Fruit fly (Drosophila melanogaster) whole organism, prepupa: Measurements from ENCODE around the gene CG43348.

ENCODE experiments used
- Blimp-1 ChIP-seq: fragments of 200-800 bp; sonication (Bioruptor generic); optimal IDR thresholded peaks from 3 replicates; lab custom pipeline; 2017; ENCODE audit warnings: missing biosample characterization, missing genetic modification characterization, mild to moderate bottlenecking, moderate library complexity, missing genetic modification reagents
- CG10631 ChIP-seq: fragments of 200-800 bp; sonication (Bioruptor generic); optimal IDR thresholded peaks from 2 replicates; lab custom pipeline; 2016; ENCODE audit warnings: missing biosample characterization, missing genetic modification characterization
- CG10669 ChIP-seq: fragments of 200-800 bp; sonication (Bioruptor generic); optimal IDR thresholded peaks from 3 replicates; lab custom pipeline; 2018; ENCODE audit warnings: missing biosample characterization, mild to moderate bottlenecking, missing genetic modification characterization, moderate library complexity
- CG11294 ChIP-seq: fragments of 200-800 bp; sonication (Bioruptor generic); IDR thresholded peaks from 2 replicates; pipeline ENCODE4 v1.3.6; 2022; ENCODE audit warnings: missing biosample characterization, missing genetic modification characterization
- CG11762 ChIP-seq: fragments of 200-800 bp; sonication (Bioruptor generic); optimal IDR thresholded peaks from 3 replicates; lab custom pipeline; 2016; ENCODE audit warnings: missing biosample characterization, missing genetic modification characterization; ENCODE audit not compliant: insufficient read depth
- CG11902 ChIP-seq: fragments of 200-800 bp; sonication (Bioruptor generic); optimal IDR thresholded peaks from 3 replicates; lab custom pipeline; 2016; ENCODE audit warnings: missing biosample characterization, missing genetic modification characterization
- CG15336 ChIP-seq: fragments of 200-800 bp; sonication (Bioruptor generic); IDR thresholded peaks from 2 replicates; pipeline ENCODE4 v1.3.6; 2022; ENCODE audit warnings: missing biosample characterization, missing genetic modification characterization
- CG1621 ChIP-seq: fragments of 200-800 bp; sonication (Bioruptor generic); optimal IDR thresholded peaks from 3 replicates; lab custom pipeline; 2018; ENCODE audit warnings: missing biosample characterization, mild to moderate bottlenecking, missing genetic modification characterization
- CG16779 ChIP-seq: fragments of 200-800 bp; sonication (Bioruptor generic); optimal IDR thresholded peaks from 3 replicates; lab custom pipeline; 2017; ENCODE audit warnings: missing biosample characterization, mild to moderate bottlenecking, missing genetic modification characterization
- CG3032 ChIP-seq: fragments of 200-800 bp; optimal IDR thresholded peaks from 2 replicates; lab custom pipeline; 2019; ENCODE audit warnings: missing biosample characterization, mild to moderate bottlenecking, missing genetic modification characterization, moderate library complexity
- CG31627 ChIP-seq: fragments of 200-800 bp; sonication (Bioruptor generic); optimal IDR thresholded peaks from 3 replicates; lab custom pipeline; 2016; ENCODE audit warnings: missing biosample characterization, missing genetic modification characterization
- CG32006 ChIP-seq: fragments of 200-800 bp; sonication (Bioruptor generic); optimal IDR thresholded peaks from 3 replicates; lab custom pipeline; 2017; ENCODE audit warnings: missing biosample characterization, mild to moderate bottlenecking, missing genetic modification characterization
- CG34406 ChIP-seq: fragments of 200-800 bp; sonication (Bioruptor generic); optimal IDR thresholded peaks from 3 replicates; lab custom pipeline; 2016; ENCODE audit warnings: missing biosample characterization, missing genetic modification characterization
- CG3919 ChIP-seq: fragments of 200-800 bp; sonication (Bioruptor generic); optimal IDR thresholded peaks from 3 replicates; lab custom pipeline; 2016; ENCODE audit warnings: missing biosample characterization, missing genetic modification characterization
- CG4318 ChIP-seq: fragments of 200-800 bp; sonication (Bioruptor generic); optimal IDR thresholded peaks from 3 replicates; lab custom pipeline; 2017; ENCODE audit warnings: missing biosample characterization, mild to moderate bottlenecking, missing genetic modification characterization
- CG6163 ChIP-seq: fragments of 200-800 bp; sonication (Bioruptor generic); IDR thresholded peaks from 3 replicates; pipeline ENCODE4 v1.3.6; 2022; ENCODE audit warnings: missing biosample characterization, missing genetic modification characterization
- CG6792 ChIP-seq: fragments of 200-800 bp; sonication (Bioruptor generic); optimal IDR thresholded peaks from 3 replicates; lab custom pipeline; 2016; ENCODE audit warnings: missing biosample characterization, missing genetic modification characterization
- CG6808 ChIP-seq: fragments of 200-800 bp; sonication (Bioruptor generic); optimal IDR thresholded peaks from 3 replicates; lab custom pipeline; 2017; ENCODE audit warnings: missing biosample characterization, missing genetic modification characterization, mild to moderate bottlenecking, moderate library complexity, missing genetic modification reagents
- CG6854 ChIP-seq: fragments of 200-800 bp; sonication (Bioruptor generic); optimal IDR thresholded peaks from 2 replicates; lab custom pipeline; 2017; ENCODE audit warnings: missing biosample characterization, mild to moderate bottlenecking, missing genetic modification characterization
- CG7368 ChIP-seq: fragments of 200-800 bp; sonication (Bioruptor generic); optimal IDR thresholded peaks from 3 replicates; lab custom pipeline; 2016; ENCODE audit warnings: missing biosample characterization, missing genetic modification characterization
- CG8119 ChIP-seq: fragments of 200-800 bp; sonication (Bioruptor generic); IDR thresholded peaks from 3 replicates; pipeline ENCODE4 v1.3.6; 2022; ENCODE audit warnings: missing biosample characterization, missing genetic modification characterization
- CG8319 ChIP-seq: fragments of 200-800 bp; sonication (Bioruptor generic); optimal IDR thresholded peaks from 3 replicates; lab custom pipeline; 2016; ENCODE audit warnings: missing biosample characterization, missing genetic modification characterization
- CG8632 ChIP-seq: fragments of 200-800 bp; sonication (Bioruptor generic); optimal IDR thresholded peaks from 3 replicates; lab custom pipeline; 2016; ENCODE audit warnings: missing biosample characterization, missing genetic modification characterization
- CG9139 ChIP-seq: fragments of 200-800 bp; sonication (Bioruptor generic); optimal IDR thresholded peaks from 3 replicates; lab custom pipeline; 2017; ENCODE audit warnings: missing biosample characterization, mild to moderate bottlenecking, missing genetic modification characterization
- Eip93F ChIP-seq: fragments of 200-800 bp; sonication (Bioruptor generic); optimal IDR thresholded peaks from 2 replicates; lab custom pipeline; 2016; ENCODE audit warnings: missing biosample characterization, mild to moderate bottlenecking, missing genetic modification characterization
- Ets21C ChIP-seq: fragments of 200-800 bp; sonication (Bioruptor generic); optimal IDR thresholded peaks from 3 replicates; lab custom pipeline; 2016; ENCODE audit warnings: missing biosample characterization, missing genetic modification characterization
- Ets96B ChIP-seq: fragments of 200-800 bp; optimal IDR thresholded peaks from 2 replicates; lab custom pipeline; 2019; ENCODE audit warnings: missing biosample characterization, mild to moderate bottlenecking, missing genetic modification characterization, moderate library complexity
- Gug ChIP-seq: fragments of 200-800 bp; sonication (Bioruptor generic); IDR thresholded peaks from 2 replicates; pipeline ENCODE4 v1.3.6; 2022; ENCODE audit warnings: missing biosample characterization, missing genetic modification characterization
- Hr38 ChIP-seq: sonication (Bioruptor generic); optimal IDR thresholded peaks from 2 replicates; lab custom pipeline; 2016; ENCODE audit warnings: missing biosample characterization, missing genetic modification characterization
- Hr4 ChIP-seq: fragments of 200-800 bp; sonication (Bioruptor generic); optimal IDR thresholded peaks from 3 replicates; lab custom pipeline; 2016; ENCODE audit warnings: missing biosample characterization, missing genetic modification characterization
- Lpt ChIP-seq: fragments of 200-800 bp; sonication (Bioruptor generic); optimal IDR thresholded peaks from 3 replicates; lab custom pipeline; 2016; ENCODE audit warnings: missing biosample characterization, missing genetic modification characterization
- Met ChIP-seq: fragments of 200-800 bp; sonication (Bioruptor generic); optimal IDR thresholded peaks from 3 replicates; lab custom pipeline; 2016; ENCODE audit warnings: missing biosample characterization, missing genetic modification characterization
- OdsH ChIP-seq: fragments of 200-800 bp; sonication (Bioruptor generic); optimal IDR thresholded peaks from 3 replicates; lab custom pipeline; 2016; ENCODE audit warnings: missing biosample characterization, missing genetic modification characterization
- Smox ChIP-seq: fragments of 200-800 bp; sonication (Bioruptor generic); optimal IDR thresholded peaks from 3 replicates; lab custom pipeline; 2016; ENCODE audit warnings: missing biosample characterization, missing genetic modification characterization
- Sox102F ChIP-seq: fragments of 200-800 bp; sonication (Bioruptor generic); optimal IDR thresholded peaks from 2 replicates; lab custom pipeline; 2016; ENCODE audit warnings: missing biosample characterization, mild to moderate bottlenecking, missing genetic modification characterization
- Sox14 ChIP-seq: fragments of 200-800 bp; sonication (Bioruptor generic); optimal IDR thresholded peaks from 3 replicates; lab custom pipeline; 2016; ENCODE audit warnings: missing biosample characterization, missing genetic modification characterization
- Sox15 ChIP-seq: fragments of 200-800 bp; sonication (Bioruptor generic); optimal IDR thresholded peaks from 3 replicates; lab custom pipeline; 2016; ENCODE audit warnings: missing biosample characterization, missing genetic modification characterization
- achi ChIP-seq: fragments of 200-800 bp; sonication (Bioruptor generic); optimal IDR thresholded peaks from 3 replicates; lab custom pipeline; 2016; ENCODE audit warnings: missing biosample characterization, missing genetic modification characterization
- cyc ChIP-seq: fragments of 200-800 bp; sonication (Bioruptor generic); optimal IDR thresholded peaks from 3 replicates; lab custom pipeline; 2016; ENCODE audit warnings: missing biosample characterization, missing genetic modification characterization
- dac ChIP-seq: fragments of 200-800 bp; sonication (Bioruptor generic); optimal IDR thresholded peaks from 2 replicates; lab custom pipeline; 2017; ENCODE audit warnings: missing biosample characterization, mild to moderate bottlenecking, missing genetic modification characterization
- dsx ChIP-seq: fragments of 200-800 bp; optimal IDR thresholded peaks from 3 replicates; lab custom pipeline; 2019; ENCODE audit warnings: missing biosample characterization, mild to moderate bottlenecking, missing genetic modification characterization, moderate library complexity; ENCODE audit not compliant: poor library complexity, severe bottlenecking
- eg ChIP-seq: fragments of 200-800 bp; sonication (Bioruptor generic); IDR thresholded peaks from 3 replicates; pipeline ENCODE4 v1.3.6; 2022; ENCODE audit warnings: missing biosample characterization, missing genetic modification characterization
- fd59A ChIP-seq: fragments of 200-800 bp; sonication (Bioruptor generic); optimal IDR thresholded peaks from 2 replicates; lab custom pipeline; 2017; ENCODE audit warnings: missing biosample characterization, mild to moderate bottlenecking, missing genetic modification characterization, missing genetic modification reagents
- fd85E ChIP-seq: fragments of 200-800 bp; sonication (Bioruptor generic); optimal IDR thresholded peaks from 3 replicates; lab custom pipeline; 2016; ENCODE audit warnings: missing biosample characterization, missing genetic modification characterization
- fkh ChIP-seq: fragments of 200-800 bp; sonication (Bioruptor generic); optimal IDR thresholded peaks from 3 replicates; lab custom pipeline; 2017; ENCODE audit warnings: missing biosample characterization, mild to moderate bottlenecking, missing genetic modification characterization, moderate library complexity
- lz ChIP-seq: fragments of 200-800 bp; sonication (Bioruptor generic); optimal IDR thresholded peaks from 3 replicates; lab custom pipeline; 2016; ENCODE audit warnings: missing biosample characterization, missing genetic modification characterization
- net ChIP-seq: fragments of 200-800 bp; sonication (Bioruptor generic); optimal IDR thresholded peaks from 3 replicates; lab custom pipeline; 2016; ENCODE audit warnings: missing biosample characterization, missing genetic modification characterization
- pdm3 ChIP-seq: fragments of 200-800 bp; sonication (Bioruptor generic); optimal IDR thresholded peaks from 3 replicates; lab custom pipeline; 2016; ENCODE audit warnings: missing biosample characterization, missing genetic modification characterization
- salr ChIP-seq, 2 experiments: fragments of 200-800 bp; sonication (Bioruptor generic); optimal IDR thresholded peaks; 3 replicates each; lab custom pipeline; 2016 to 2018; ENCODE audit warnings: missing biosample characterization in 2 of 2, missing genetic modification characterization in 2 of 2, mild to moderate bottlenecking in 1 of 2
- spab ChIP-seq: fragments of 200-800 bp; sonication (Bioruptor generic); optimal IDR thresholded peaks from 2 replicates; lab custom pipeline; 2017; ENCODE audit warnings: missing biosample characterization, mild to moderate bottlenecking, missing genetic modification characterization, missing genetic modification reagents
- ss ChIP-seq, 2 experiments: fragments of 200-800 bp; sonication (Bioruptor generic); optimal IDR thresholded peaks; 2 replicates in 1 of 2; 3 replicates in 1 of 2; lab custom pipeline; 2017 to 2018; ENCODE audit warnings: mild to moderate bottlenecking in 2 of 2, missing biosample characterization in 2 of 2, missing genetic modification characterization in 2 of 2, moderate library complexity in 1 of 2
- topi ChIP-seq: fragments of 200-800 bp; sonication (Bioruptor generic); optimal IDR thresholded peaks from 3 replicates; lab custom pipeline; 2016; ENCODE audit warnings: missing biosample characterization, missing genetic modification characterization
- vri ChIP-seq: fragments of 200-800 bp; sonication (Bioruptor generic); optimal IDR thresholded peaks from 3 replicates; lab custom pipeline; 2016; ENCODE audit warnings: missing biosample characterization, mild to moderate bottlenecking, missing genetic modification characterization

CG43348 gene

dm6 chr2L:1207432-1207831 lies 8.2 kb downstream of the CG43348 start:
- TF ChIP-seq Hr4 (GFP tag; lab: Kevin White, UChicago) (peak; percentile 19), CG10669 (GFP tag; lab: Kevin White, UChicago) (no peak), CG6163 (GFP tag; lab: Robert Waterston, UW) (no peak), Eip93F (GFP tag; lab: Kevin White, UChicago) (no peak), Hr38 (GFP tag; lab: Kevin White, UChicago) (no peak), fd85E (no peak), CG16779 (tag; lab: Kevin White, UChicago) (no peak), Sox15 (GFP tag; lab: Kevin White, UChicago) (no peak), fd59A (no peak), CG8632 (no peak), CG8119 (no peak), Blimp-1 (GFP tag; lab: Kevin White, UChicago) (no peak), net (GFP tag; lab: Kevin White, UChicago) (no peak), CG15336 (GFP tag; lab: Robert Waterston, UW) (no peak), CG34406 (GFP tag; lab: Kevin White, UChicago) (no peak), CG8319 (GFP tag; lab: Kevin White, UChicago) (no peak), CG7368 (GFP tag; lab: Kevin White, UChicago) (no peak), topi (GFP tag; lab: Kevin White, UChicago) (no peak), CG3919 (GFP tag; lab: Kevin White, UChicago) (no peak), CG11902 (no peak), OdsH (GFP tag; lab: Kevin White, UChicago) (peak; percentile 45), CG31627 (GFP tag; lab: Kevin White, UChicago) (no peak), ss (GFP tag; optimal IDR thresholded peaks at IDR 0.05; lab: Kevin White, UChicago) (no peak), lz (GFP tag; lab: Kevin White, UChicago) (no peak), cyc (GFP tag; lab: Kevin White, UChicago) (no peak), pdm3 (GFP tag; lab: Kevin White, UChicago) (no peak), achi (GFP tag; lab: Kevin White, UChicago) (no peak), eg (0 out of 3 replicates have a peak, but pooled peaks have one; percentile 6), Lpt (no peak), CG6792 (no peak), CG6808 (GFP tag; lab: Kevin White, UChicago) (no peak), Sox102F (GFP tag; lab: Kevin White, UChicago) (no peak), CG11294 (GFP tag; lab: Robert Waterston, UW) (no peak), CG10631 (GFP tag; lab: Kevin White, UChicago) (no peak), CG1621 (no peak), salr (GFP tag; optimal IDR thresholded peaks at IDR 0.05; lab: Kevin White, UChicago) (no peak), Sox14 (GFP tag; lab: Kevin White, UChicago) (no peak), fkh (GFP tag; lab: Kevin White, UChicago) (no peak), dac (GFP tag; lab: Kevin White, UChicago) (no peak), CG6854 (no peak), CG11762 (GFP tag; lab: Kevin White, UChicago) (no peak), Smox (GFP tag; lab: Kevin White, UChicago) (no peak), dsx (GFP tag; lab: Kevin White, UChicago) (no peak), Met (peak; percentile 24), CG4318 (GFP tag; lab: Kevin White, UChicago) (no peak), CG9139 (GFP tag; lab: Kevin White, UChicago) (no peak), Ets21C (GFP tag; lab: Kevin White, UChicago) (no peak), vri (no peak), CG3032 (tag; lab: Kevin White, UChicago) (no peak), CG32006 (GFP tag; lab: Kevin White, UChicago) (peak; percentile 17), spab (no peak), Ets96B (tag; lab: Kevin White, UChicago) (no peak), Gug (no peak)
